Fruit fly (Drosophila melanogaster) whole organism, embryonic: ENCODE measurements around the gene CG32984.

Experiments used
- C15 ChIP-seq: fragments of 200-800 bp; sonication (Bioruptor generic); IDR thresholded peaks from 3 replicates; pipeline ENCODE4 v1.3.6; 2022; ENCODE audit warnings: missing biosample characterization, missing genetic modification characterization
- CG12744 ChIP-seq: fragments of 200-800 bp; sonication (Bioruptor generic); optimal IDR thresholded peaks from 2 replicates; lab custom pipeline; 2016; ENCODE audit warnings: missing biosample characterization, missing genetic modification characterization
- CG15073 ChIP-seq: fragments of 200-800 bp; sonication (Bioruptor generic); optimal IDR thresholded peaks from 2 replicates; lab custom pipeline; 2016; ENCODE audit warnings: missing biosample characterization, missing genetic modification characterization
- CG18599 ChIP-seq: fragments of 200-800 bp; sonication (Bioruptor generic); optimal IDR thresholded peaks from 3 replicates; lab custom pipeline; 2017; ENCODE audit warnings: missing biosample characterization, missing genetic modification characterization, mild to moderate bottlenecking, moderate library complexity, missing genetic modification reagents
- CG18619 ChIP-seq: fragments of 200-800 bp; sonication (Bioruptor generic); optimal IDR thresholded peaks from 3 replicates; lab custom pipeline; 2017; ENCODE audit warnings: missing biosample characterization, mild to moderate bottlenecking, missing genetic modification characterization
- CG33557 ChIP-seq: fragments of 200-800 bp; sonication (Bioruptor generic); optimal IDR thresholded peaks from 2 replicates; lab custom pipeline; 2019; ENCODE audit warnings: missing biosample characterization, mild to moderate bottlenecking, missing genetic modification characterization, moderate library complexity
- CG3726 ChIP-seq: fragments of 200-800 bp; sonication (Bioruptor generic); IDR thresholded peaks from 3 replicates; pipeline ENCODE4, ENCODE4 v1.3.6; 2022; ENCODE audit warnings: missing biosample characterization, missing genetic modification characterization
- CG3847 ChIP-seq: fragments of 200-800 bp; sonication (Bioruptor generic); IDR thresholded peaks from 2 replicates; pipeline ENCODE4 v1.3.6; 2022; ENCODE audit warnings: missing biosample characterization, missing genetic modification characterization
- CG7556 ChIP-seq: fragments of 200-800 bp; sonication (Bioruptor generic); optimal IDR thresholded peaks from 2 replicates; lab custom pipeline; 2017; ENCODE audit warnings: missing biosample characterization, mild to moderate bottlenecking, missing genetic modification characterization
- CG7745 ChIP-seq: fragments of 200-800 bp; sonication (Bioruptor generic); optimal IDR thresholded peaks from 2 replicates; lab custom pipeline; 2018; ENCODE audit warnings: missing biosample characterization, mild to moderate bottlenecking, missing genetic modification characterization, moderate library complexity
- CG9609 ChIP-seq: fragments of 200-800 bp; sonication (Bioruptor generic); optimal IDR thresholded peaks from 3 replicates; lab custom pipeline; 2016; ENCODE audit warnings: missing biosample characterization, missing genetic modification characterization
- CG9727 ChIP-seq: fragments of 200-800 bp; sonication (Bioruptor generic); optimal IDR thresholded peaks from 3 replicates; lab custom pipeline; 2017; ENCODE audit warnings: missing biosample characterization, mild to moderate bottlenecking, missing genetic modification characterization
- CTCF ChIP-seq: fragments of 200-800 bp; sonication (Bioruptor generic); optimal IDR thresholded peaks from 2 replicates; lab custom pipeline; 2017; ENCODE audit warnings: missing biosample characterization, mild to moderate bottlenecking, missing genetic modification characterization, moderate library complexity
- Camta ChIP-seq: fragments of 200-800 bp; sonication (Bioruptor generic); optimal IDR thresholded peaks from 2 replicates; lab custom pipeline; 2016; ENCODE audit warnings: missing biosample characterization, missing genetic modification characterization
- CkIIα-i1 ChIP-seq: fragments of 200-800 bp; sonication (Bioruptor generic); IDR thresholded peaks from 2 replicates; pipeline ENCODE4 v1.3.6; 2022; ENCODE audit warnings: missing biosample characterization, missing genetic modification characterization
- D19A ChIP-seq: fragments of 200-800 bp; optimal IDR thresholded peaks from 3 replicates; lab custom pipeline; 2019; ENCODE audit warnings: missing biosample characterization, mild to moderate bottlenecking, missing genetic modification characterization, moderate library complexity
- Dp ChIP-seq: fragments of 200-800 bp; sonication (Bioruptor generic); optimal IDR thresholded peaks from 2 replicates; lab custom pipeline; 2018; ENCODE audit warnings: missing biosample characterization, mild to moderate bottlenecking, missing genetic modification characterization, moderate library complexity
- ERR ChIP-seq: fragments of 200-800 bp; sonication (Bioruptor generic); optimal IDR thresholded peaks from 2 replicates; lab custom pipeline; 2016; ENCODE audit warnings: missing biosample characterization, missing genetic modification characterization
- Elba2 ChIP-seq: fragments of 200-800 bp; sonication (Bioruptor generic); optimal IDR thresholded peaks from 3 replicates; lab custom pipeline; 2016; ENCODE audit warnings: missing biosample characterization, missing genetic modification characterization
- Fer3 ChIP-seq: fragments of 200-800 bp; sonication (Bioruptor generic); optimal IDR thresholded peaks from 2 replicates; lab custom pipeline; 2018; ENCODE audit warnings: missing biosample characterization, mild to moderate bottlenecking, missing genetic modification characterization, moderate library complexity
- HLH4C ChIP-seq: fragments of 200-800 bp; sonication (Bioruptor generic); IDR thresholded peaks from 3 replicates; pipeline ENCODE4 v1.3.6; 2022; ENCODE audit warnings: missing biosample characterization, missing genetic modification characterization; ENCODE audit not compliant: partially characterized antibody
- HmgZ ChIP-seq: fragments of 200-800 bp; sonication (Bioruptor generic); optimal IDR thresholded peaks from 2 replicates; lab custom pipeline; 2018; ENCODE audit warnings: missing biosample characterization, mild to moderate bottlenecking, missing genetic modification characterization
- Hr39 ChIP-seq: fragments of >200 bp; optimal IDR thresholded peaks from 2 replicates; lab custom pipeline; 2017
- Lhr ChIP-seq: fragments of 200-800 bp; sonication (Bioruptor generic); optimal IDR thresholded peaks from 3 replicates; lab custom pipeline; 2017; ENCODE audit warnings: mild to moderate bottlenecking, missing biosample characterization, missing genetic modification reagents, missing genetic modification characterization
- NK7.1 ChIP-seq: fragments of 200-800 bp; sonication (Bioruptor generic); optimal IDR thresholded peaks from 3 replicates; lab custom pipeline; 2016; ENCODE audit warnings: missing biosample characterization, missing genetic modification characterization
- Nf-YA ChIP-seq: fragments of 200-800 bp; sonication (Bioruptor generic); IDR thresholded peaks from 2 replicates; pipeline ENCODE4 v1.3.6; 2022; ENCODE audit warnings: missing biosample characterization, missing genetic modification characterization
- Opbp ChIP-seq: fragments of 200-800 bp; sonication (Bioruptor generic); IDR thresholded peaks from 3 replicates; pipeline ENCODE4 v1.3.6; 2022; ENCODE audit warnings: missing biosample characterization, missing genetic modification characterization; ENCODE audit not compliant: partially characterized antibody
- Sox100B ChIP-seq: fragments of 200-800 bp; sonication (Bioruptor generic); optimal IDR thresholded peaks from 3 replicates; lab custom pipeline; 2018; ENCODE audit warnings: missing biosample characterization, mild to moderate bottlenecking, missing genetic modification characterization
- Sox102F ChIP-seq: fragments of 200-800 bp; sonication (Bioruptor generic); optimal IDR thresholded peaks from 2 replicates; lab custom pipeline; 2018; ENCODE audit warnings: missing biosample characterization, mild to moderate bottlenecking, missing genetic modification characterization, moderate library complexity
- ab ChIP-seq: fragments of 200-800 bp; sonication (Bioruptor generic); optimal IDR thresholded peaks from 2 replicates; lab custom pipeline; 2016; ENCODE audit warnings: missing biosample characterization, missing genetic modification characterization
- ara ChIP-seq: fragments of 200-800 bp; sonication (Bioruptor generic); IDR thresholded peaks from 2 replicates; pipeline ENCODE4 v1.3.6; 2022; ENCODE audit warnings: missing biosample characterization, missing genetic modification characterization
- bcd ChIP-seq: fragments of 200-800 bp; sonication (Bioruptor generic); optimal IDR thresholded peaks from 2 replicates; lab custom pipeline; 2017; ENCODE audit warnings: missing biosample characterization, mild to moderate bottlenecking, missing genetic modification characterization
- btn ChIP-seq: fragments of 200-800 bp; sonication (Bioruptor generic); optimal IDR thresholded peaks from 2 replicates; lab custom pipeline; 2016; ENCODE audit warnings: missing biosample characterization, missing genetic modification characterization
- chm ChIP-seq: fragments of 200-800 bp; sonication (Bioruptor generic); IDR thresholded peaks from 2 replicates; pipeline ENCODE4 v1.3.6; 2022; ENCODE audit warnings: missing biosample characterization, missing genetic modification characterization
- corto ChIP-seq: fragments of 200-800 bp; sonication (Bioruptor generic); optimal IDR thresholded peaks from 2 replicates; lab custom pipeline; 2016; ENCODE audit warnings: missing biosample characterization, mild to moderate bottlenecking, missing genetic modification characterization, moderate library complexity
- dan ChIP-seq: fragments of 200-800 bp; sonication (Bioruptor generic); IDR thresholded peaks from 2 replicates; pipeline ENCODE4 v1.3.6; 2022; ENCODE audit warnings: missing biosample characterization, missing genetic modification characterization
- danr ChIP-seq: fragments of 200-800 bp; sonication (Bioruptor generic); IDR thresholded peaks from 2 replicates; pipeline ENCODE4 v1.3.6; 2022; ENCODE audit warnings: missing biosample characterization, missing genetic modification characterization
- exex ChIP-seq: fragments of 200-800 bp; sonication (Bioruptor generic); optimal IDR thresholded peaks from 4 replicates; lab custom pipeline; 2018; ENCODE audit warnings: missing biosample characterization, mild to moderate bottlenecking, missing genetic modification characterization, moderate library complexity
- gce ChIP-seq: fragments of 200-800 bp; sonication (Bioruptor generic); IDR thresholded peaks from 3 replicates; pipeline ENCODE4 v1.3.6; 2022; ENCODE audit warnings: missing biosample characterization, missing genetic modification characterization
- gcm ChIP-seq: fragments of 200-800 bp; sonication (Bioruptor generic); optimal IDR thresholded peaks from 2 replicates; lab custom pipeline; 2019; ENCODE audit warnings: missing biosample characterization, mild to moderate bottlenecking, missing genetic modification characterization, moderate library complexity
- gem ChIP-seq: fragments of 200-800 bp; sonication (Bioruptor generic); optimal IDR thresholded peaks from 2 replicates; lab custom pipeline; 2019; ENCODE audit warnings: missing biosample characterization, mild to moderate bottlenecking, missing genetic modification characterization, moderate library complexity
- lmd ChIP-seq: fragments of 200-800 bp; sonication (Bioruptor generic); IDR thresholded peaks from 2 replicates; pipeline ENCODE4 v1.3.6; 2022; ENCODE audit warnings: missing biosample characterization, missing genetic modification characterization
- maf-S ChIP-seq: fragments of 200-800 bp; sonication (Bioruptor generic); optimal IDR thresholded peaks from 2 replicates; lab custom pipeline; 2016; ENCODE audit warnings: missing biosample characterization, missing genetic modification characterization
- onecut ChIP-seq: fragments of 200-800 bp; sonication (Bioruptor generic); IDR thresholded peaks from 2 replicates; pipeline ENCODE4 v1.3.6; 2022; ENCODE audit warnings: missing biosample characterization, missing genetic modification characterization
- p53 ChIP-seq: fragments of 200-800 bp; sonication (Bioruptor generic); optimal IDR thresholded peaks from 2 replicates; lab custom pipeline; 2016; ENCODE audit warnings: missing biosample characterization, missing genetic modification characterization
- pho ChIP-seq: fragments of 200-800 bp; sonication (Bioruptor generic); optimal IDR thresholded peaks from 2 replicates; lab custom pipeline; 2016; ENCODE audit warnings: missing biosample characterization, missing genetic modification characterization
- prd ChIP-seq, 3 experiments: fragments of >200 bp in 2 of 3; fragments of 200-800 bp in 1 of 3; sonication (Bioruptor generic) in 1 of 3; optimal IDR thresholded peaks in 2 of 3; IDR thresholded peaks in 1 of 3; 2 replicates in 2 of 3; 3 replicates in 1 of 3; pipeline versions ENCODE4 v1.3.6 to Lab custom; 2017 to 2022; ENCODE audit warnings: missing biosample characterization in 1 of 3, missing genetic modification characterization in 1 of 3
- ro ChIP-seq: fragments of 200-800 bp; sonication (Bioruptor generic); IDR thresholded peaks from 2 replicates; pipeline ENCODE4 v1.3.6; 2022; ENCODE audit warnings: missing biosample characterization, missing genetic modification characterization
- so ChIP-seq: fragments of 200-800 bp; sonication (Bioruptor generic); IDR thresholded peaks from 3 replicates; pipeline ENCODE4 v1.3.6; 2022; ENCODE audit warnings: missing biosample characterization, missing genetic modification characterization
- tgo ChIP-seq: fragments of 200-800 bp; sonication (Bioruptor generic); IDR thresholded peaks from 3 replicates; pipeline ENCODE4 v1.3.6; 2022; ENCODE audit warnings: missing biosample characterization, missing genetic modification characterization
- wek ChIP-seq: fragments of 200-800 bp; sonication (Bioruptor generic); optimal IDR thresholded peaks from 3 replicates; lab custom pipeline; 2018; ENCODE audit warnings: missing biosample characterization, mild to moderate bottlenecking, missing genetic modification characterization, moderate library complexity
- zfh2 ChIP-seq: fragments of 200-800 bp; sonication (Bioruptor generic); optimal IDR thresholded peaks from 2 replicates; lab custom pipeline; 2016; ENCODE audit warnings: missing biosample characterization, missing genetic modification characterization

The CG32984 gene

dm6 chr2L:8958046-8958497 is 6.7 kb upstream of the CG32984 start (continued):
- TF ChIP-seq CG18619 (GFP tag; lab: Kevin White, UChicago) (peak; percentile 92), lmd (GFP tag; lab: Robert Waterston, UW) (peak; percentile 97), maf-S (GFP tag; lab: Kevin White, UChicago) (peak; percentile 94), HmgZ (tag; lab: Kevin White, UChicago) (peak; percentile 91), Sox100B (GFP tag; lab: Kevin White, UChicago) (peak; percentile 88), Nf-YA (GFP tag; lab: Robert Waterston, UW) (peak; percentile 98), Elba2 (peak; percentile 58), gce (GFP tag; lab: Robert Waterston, UW) (peak; percentile 96), Dp (GFP tag; lab: Kevin White, UChicago) (peak; percentile 94), ara (GFP tag; lab: Robert Waterston, UW) (peak; percentile 97), corto (GFP tag; lab: Kevin White, UChicago) (no peak), CG33557 (GFP tag; lab: Kevin White, UChicago) (peak; percentile 83), so (GFP tag; lab: Robert Waterston, UW) (peak; percentile 99), CG7556 (peak; percentile 96), zfh2 (peak; percentile 79), Fer3 (peak; percentile 86), tgo (peak; percentile 98), btn (GFP tag; lab: Kevin White, UChicago) (peak; percentile 73), p53 (peak; percentile 86), CG7745 (tag; lab: Kevin White, UChicago) (peak; percentile 93), wek (GFP tag; lab: Kevin White, UChicago) (peak; percentile 70), CTCF (GFP tag; lab: Kevin White, UChicago) (peak; percentile 56), gcm (GFP tag; lab: Kevin White, UChicago) (peak; percentile 94), pho (GFP tag; lab: Kevin White, UChicago) (peak; percentile 92), Camta (GFP tag; lab: Kevin White, UChicago) (peak; percentile 98), danr (GFP tag; lab: Robert Waterston, UW) (peak; percentile 93), prd (optimal IDR thresholded peaks at IDR 0.05; lab: Kevin White, UChicago) (no peak), prd (GFP tag; IDR thresholded peaks at IDR 0.05; lab: Robert Waterston, UW) (peak; percentile 99), CG3726 (GFP tag; lab: Robert Waterston, UW) (peak; percentile 96), Sox102F (peak; percentile 99), CG15073 (peak; percentile 70), chm (GFP tag; lab: Robert Waterston, UW) (peak; percentile 98), HLH4C (GFP tag; lab: Robert Waterston, UW) (no peak), Lhr (peak; percentile 80), CG12744 (GFP tag; lab: Kevin White, UChicago) (peak; percentile 95), CG3847 (GFP tag; lab: Robert Waterston, UW) (peak; percentile 96), onecut (peak; percentile 92), gem (peak; percentile 98), CG9609 (peak; percentile 86), bcd (GFP tag; lab: Kevin White, UChicago) (peak; percentile 90), C15 (GFP tag; lab: Robert Waterston, UW) (peak; percentile 91), NK7.1 (GFP tag; lab: Kevin White, UChicago) (peak; percentile 87), ab (GFP tag; lab: Kevin White, UChicago) (peak; percentile 28), Opbp (peak; percentile 100), CkIIα-i1 (GFP tag; lab: Robert Waterston, UW) (peak; percentile 91; the same call in 1 of the 2 replicates), ERR (peak; percentile 79), exex (peak; percentile 66), dan (GFP tag; lab: Robert Waterston, UW) (no peak), D19A (peak; percentile 96), ro (peak; percentile 96), CG9727 (GFP tag; lab: Kevin White, UChicago) (peak; percentile 96), CG18599 (peak; percentile 95), Hr39 (lab: Kevin White, UChicago) (no peak)
